Worm (Caenorhabditis elegans) whole organism, early embryonic: Measurements from ENCODE around the gene C17F4.7.

Experiments
- B0310.2 ChIP-seq: sonication (generic microtip); optimal IDR thresholded peaks from 2 replicates; lab custom pipeline; 2016; ENCODE audit warnings: mild to moderate bottlenecking, missing genetic modification characterization, missing compliant biosample characterization
- F13C5.2 ChIP-seq: sonication (generic microtip); optimal IDR thresholded peaks from 2 replicates; lab custom pipeline; 2017; ENCODE audit warnings: mild to moderate bottlenecking, missing genetic modification characterization, inconsistent platforms, missing compliant biosample characterization
- aly-1 ChIP-seq: sonication (generic microtip); optimal IDR thresholded peaks from 2 replicates; lab custom pipeline; 2016; ENCODE audit warnings: missing genetic modification characterization, missing compliant biosample characterization
- ama-1 ChIP-seq: fragments of 150-350 bp; optimal IDR thresholded peaks from 2 replicates; lab custom pipeline; 2014
- ceh-13 ChIP-seq: fragments of 200-800 bp; sonication (Bioruptor generic); optimal IDR thresholded peaks from 2 replicates; lab custom pipeline; 2018; ENCODE audit warnings: mild to moderate bottlenecking, missing genetic modification characterization, missing compliant biosample characterization
- ceh-36 ChIP-seq: sonication (generic microtip); optimal IDR thresholded peaks from 2 replicates; lab custom pipeline; 2016; ENCODE audit warnings: missing genetic modification characterization, inconsistent platforms, missing compliant biosample characterization
- ets-7 ChIP-seq: sonication (generic microtip); optimal IDR thresholded peaks from 2 replicates; lab custom pipeline; 2016; ENCODE audit warnings: missing genotype, missing genetic modification characterization, missing compliant biosample characterization
- flt-1 ChIP-seq: fragments of 200-800 bp; sonication (Bioruptor generic); IDR thresholded peaks from 2 replicates; pipeline ENCODE4 v1.3.6; 2022; ENCODE audit warnings: missing genetic modification characterization, missing compliant biosample characterization
- hmg-4 ChIP-seq: fragments of 200-800 bp; sonication (Bioruptor generic); optimal IDR thresholded peaks from 2 replicates; lab custom pipeline; 2018; ENCODE audit warnings: mild to moderate bottlenecking, missing genetic modification characterization, missing compliant biosample characterization
- hnd-1 ChIP-seq: sonication (generic microtip); optimal IDR thresholded peaks from 2 replicates; lab custom pipeline; 2016; ENCODE audit warnings: missing genetic modification characterization, missing compliant biosample characterization
- scrt-1 ChIP-seq: fragments of 200-800 bp; sonication (Bioruptor generic); IDR thresholded peaks from 2 replicates; pipeline ENCODE4 v1.3.6; 2022; ENCODE audit warnings: missing genetic modification characterization, missing compliant biosample characterization
- sea-1 ChIP-seq: fragments of 200-800 bp; sonication (Bioruptor generic); conservative IDR thresholded peaks from 2 replicates; pipeline ENCODE4 v1.3.6; 2022; ENCODE audit warnings: missing genetic modification characterization, missing compliant biosample characterization
- tbx-37 ChIP-seq: fragments of 200-800 bp; sonication (Bioruptor generic); conservative IDR thresholded peaks from 2 replicates; pipeline ENCODE4 v1.3.6; 2022; ENCODE audit warnings: missing genetic modification reagents, missing genetic modification characterization, missing compliant biosample characterization
- tra-4 ChIP-seq: sonication (generic microtip); optimal IDR thresholded peaks from 2 replicates; lab custom pipeline; 2017; ENCODE audit warnings: missing genetic modification characterization, missing compliant biosample characterization

ce11 chrII:3240207-3240606 is 5.6 kb downstream of the C17F4.7 start, which contains the start of gene C17F4.3:
- TF ChIP-seq ets-7 (tag; lab: Kevin White, UChicago): no peak
- no peak for TF ChIP-seq B0310.2 (tag; lab: Kevin White, UChicago)
- no peak for TF ChIP-seq F13C5.2 (tag; lab: Kevin White, UChicago)
- TF ChIP-seq hmg-4 (GFP tag; lab: Kevin White, UChicago): no peak
- TF ChIP-seq ama-1 (lab: Kevin White, UChicago): no peak
- no peak for TF ChIP-seq tra-4 (tag; lab: Kevin White, UChicago)
- TF ChIP-seq tbx-37: no peak
- no peak for TF ChIP-seq scrt-1 (GFP tag; lab: Robert Waterston, UW)
- TF ChIP-seq sea-1 (GFP tag; lab: Robert Waterston, UW): no peak
- no peak for TF ChIP-seq ceh-13
- no peak for TF ChIP-seq flt-1 (GFP tag; lab: Robert Waterston, UW)
- no peak for TF ChIP-seq hnd-1 (tag; lab: Kevin White, UChicago)
- no peak for TF ChIP-seq aly-1 (tag; lab: Kevin White, UChicago)
- TF ChIP-seq ceh-36 (tag; lab: Kevin White, UChicago): no peak
